Fruit fly (Drosophila melanogaster) Kc167 (cell line): ENCODE data around the gene Dhc93AB.

Experiments
- Myc ChIP-seq: fragments of >200 bp; optimal IDR thresholded peaks from 2 replicates; lab custom pipeline; 2017; ENCODE audit warnings: missing external identifiers
- h ChIP-seq: fragments of >200 bp; optimal IDR thresholded peaks from 3 replicates; lab custom pipeline; 2018; ENCODE audit warnings: missing external identifiers
- insv ChIP-seq: fragments of >200 bp; optimal IDR thresholded peaks from 3 replicates; lab custom pipeline; 2018; ENCODE audit warnings: missing external identifiers
- psq ChIP-seq: fragments of >200 bp; optimal IDR thresholded peaks from 2 replicates; lab custom pipeline; 2017; ENCODE audit warnings: missing external identifiers

dm6 chr3R:21071943-21072500, 29.7 kb upstream of the Dhc93AB start:
- TF ChIP-seq h (no peak), psq (no peak), Myc (lab: Kevin White, UChicago) (no peak), insv (lab: Kevin White, UChicago) (no peak)
